Worm (Caenorhabditis elegans): ENCODE results near the gene C15H7.3.

ce11 chrIII:9615114-9615513 is 36.7 kb downstream of the C15H7.3 start:
- TF ChIP-seq C08G9.2 (tag; optimal IDR thresholded peaks at IDR 0.05) (no peak), fkh-10 (GFP tag; optimal IDR thresholded peaks at IDR 0.05) (no peak), madf-2 (tag; optimal IDR thresholded peaks at IDR 0.05) (no peak), ahr-1 (tag; optimal IDR thresholded peaks at IDR 0.05) (no peak), ama-1 (optimal IDR thresholded peaks at IDR 0.05) (no peak), pag-3 (tag; optimal IDR thresholded peaks at IDR 0.05; ENCODE audit: borderline replicate concordance) (no peak), hlh-30 (tag; optimal IDR thresholded peaks at IDR 0.05; ENCODE audit: insufficient read depth) (no peak)

Data from whole organism, late embryonic.